Fruit fly (Drosophila melanogaster): ENCODE results near the gene Art4.

DNA sequence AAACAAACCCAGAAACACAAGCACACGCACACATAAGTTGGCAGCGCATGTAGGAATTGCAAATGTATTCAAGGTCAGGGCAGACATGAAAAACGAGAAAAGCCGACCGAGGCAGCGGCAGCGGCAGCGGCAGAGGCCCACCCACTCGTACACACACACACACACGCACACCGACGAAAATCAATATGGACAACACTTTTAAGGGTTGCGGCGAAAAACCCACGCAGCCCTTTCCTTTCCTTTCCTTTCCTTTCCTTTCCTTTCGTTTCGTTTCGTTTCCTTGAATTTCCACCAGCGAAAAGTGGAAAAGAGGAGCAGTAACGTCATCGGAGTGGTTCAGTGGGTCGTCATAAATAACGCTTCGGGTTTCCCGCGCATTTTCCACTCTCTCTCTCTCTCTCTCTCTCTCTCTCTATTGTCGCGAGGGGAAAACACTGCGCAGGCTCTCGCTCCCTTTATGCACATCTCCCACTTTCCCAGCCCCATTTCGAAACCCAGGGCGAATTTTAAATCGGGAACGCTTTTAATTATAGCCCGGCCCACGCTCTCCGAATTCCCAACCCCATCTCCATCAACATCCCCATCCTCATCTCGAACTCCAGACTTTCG is 33.1 kb downstream of the Art4 start:
- TF ChIP-seq Snoo (tag; optimal IDR thresholded peaks at IDR 0.05) (no peak), CG14655 (GFP tag; optimal IDR thresholded peaks at IDR 0.05) (no peak), D1 (tag; optimal IDR thresholded peaks at IDR 0.05) (no peak), gl (tag; optimal IDR thresholded peaks at IDR 0.05) (no peak), CG32121 (GFP tag; IDR thresholded peaks at IDR 0.05) (no peak), CG34367 (tag; optimal IDR thresholded peaks at IDR 0.05) (no peak), Pif1B (GFP tag; optimal IDR thresholded peaks at IDR 0.05) (no peak), CG9948 (tag; optimal IDR thresholded peaks at IDR 0.05) (no peak), CG8159 (tag; optimal IDR thresholded peaks at IDR 0.05) (no peak), Pif1A (GFP tag; optimal IDR thresholded peaks at IDR 0.05) (no peak), CG10348 (GFP tag; IDR thresholded peaks at IDR 0.05) (no peak), rn (GFP tag; IDR thresholded peaks at IDR 0.05) (no peak), EcR (GFP tag; optimal IDR thresholded peaks at IDR 0.05) (no peak)
